Worm (Caenorhabditis elegans) whole organism, L2 larva: ENCODE measurements around the gene dpff-1.

Experiments
- F13H6.1 ChIP-seq: sonication (generic microtip); optimal IDR thresholded peaks from 2 replicates; lab custom pipeline; 2016; ENCODE audit warnings: missing genetic modification characterization, missing compliant biosample characterization
- ceh-82 ChIP-seq: fragments of 150-350 bp; optimal IDR thresholded peaks from 2 replicates; lab custom pipeline; 2014; ENCODE audit warnings: missing biosample characterization, missing genetic modification characterization
- egl-27 ChIP-seq: sonication (generic microtip); optimal IDR thresholded peaks from 3 replicates; lab custom pipeline; 2017; ENCODE audit warnings: missing biosample characterization, missing genetic modification reagents, missing genetic modification characterization
- elt-3 ChIP-seq: sonication (generic microtip); optimal IDR thresholded peaks from 2 replicates; lab custom pipeline; 2017; ENCODE audit warnings: missing biosample characterization, missing genetic modification characterization
- lin-13 ChIP-seq: fragments of 150-350 bp; optimal IDR thresholded peaks from 2 replicates; lab custom pipeline; 2014; ENCODE audit warnings: missing biosample characterization, missing genetic modification reagents, missing genetic modification characterization
- mdl-1 ChIP-seq, 2 experiments: fragments of 150-350 bp in 1 of 2; sonication (generic microtip) in 1 of 2; optimal IDR thresholded peaks; 2 replicates each; lab custom pipeline; 2017; ENCODE audit warnings: missing biosample characterization in 2 of 2, missing genetic modification characterization in 2 of 2
- nhr-11 ChIP-seq: fragments of 150-350 bp; optimal IDR thresholded peaks from 2 replicates; lab custom pipeline; 2014; ENCODE audit warnings: missing biosample characterization, missing genetic modification characterization
- nhr-25 ChIP-seq: fragments of 150-350 bp; sonication (generic microtip); optimal IDR thresholded peaks from 3 replicates; lab custom pipeline; 2014; ENCODE audit warnings: missing biosample characterization, missing genetic modification characterization
- unc-39 ChIP-seq: fragments of 150-350 bp; optimal IDR thresholded peaks from 2 replicates; lab custom pipeline; 2014; ENCODE audit warnings: missing biosample characterization, missing genetic modification characterization
- unc-62 ChIP-seq: fragments of 150-350 bp; optimal IDR thresholded peaks from 2 replicates; lab custom pipeline; 2014; ENCODE audit warnings: missing biosample characterization, missing genetic modification reagents, missing genetic modification characterization
- zag-1 ChIP-seq: fragments of 150-350 bp; optimal IDR thresholded peaks from 2 replicates; lab custom pipeline; 2014; ENCODE audit warnings: missing biosample characterization, missing genetic modification characterization

- TF ChIP-seq ceh-82 (tag; lab: Kevin White, UChicago), result no peak
- no peak for TF ChIP-seq egl-27 (tag; lab: Kevin White, UChicago)
- no peak for TF ChIP-seq lin-13 (GFP tag; lab: Kevin White, UChicago)
- no peak for TF ChIP-seq nhr-11 (tag; lab: Kevin White, UChicago)
- no peak for TF ChIP-seq elt-3
- peak; percentile 55 for TF ChIP-seq F13H6.1
- no peak for TF ChIP-seq mdl-1 (tag; optimal IDR thresholded peaks at IDR 0.05; lab: Kevin White, UChicago)
- TF ChIP-seq zag-1 (tag; lab: Kevin White, UChicago), result peak; percentile 19
- no peak for TF ChIP-seq unc-62 (GFP tag; lab: Kevin White, UChicago)
- TF ChIP-seq nhr-25, result no peak
- no peak for TF ChIP-seq unc-39 (tag; lab: Kevin White, UChicago)
Measured at ce11 chrIII:5949817-5950216, 43.7 kb upstream of the dpff-1 start.
